Fruit fly (Drosophila melanogaster) whole organism, wandering third instar larva: ENCODE measurements around the gene Pur-alpha.

Source experiments
- CrebA ChIP-seq: fragments of 200-800 bp; sonication (Bioruptor generic); optimal IDR thresholded peaks from 2 replicates; lab custom pipeline; 2016; ENCODE audit warnings: missing biosample characterization, mild to moderate bottlenecking, missing genetic modification characterization, borderline replicate concordance
- Dfd ChIP-seq: fragments of >200 bp; optimal IDR thresholded peaks from 2 replicates; lab custom pipeline; 2017; ENCODE audit warnings: missing biosample characterization, missing genetic modification characterization
- GATAd ChIP-seq: sonication (Bioruptor generic); optimal IDR thresholded peaks from 2 replicates; lab custom pipeline; 2016; ENCODE audit warnings: missing biosample characterization, missing genetic modification characterization
- HLH106 ChIP-seq: fragments of 200-800 bp; optimal IDR thresholded peaks from 3 replicates; lab custom pipeline; 2019; ENCODE audit warnings: missing biosample characterization, mild to moderate bottlenecking, missing genetic modification characterization, moderate library complexity
- Hr83 ChIP-seq: fragments of 200-300 bp; sonication (Bioruptor generic); optimal IDR thresholded peaks from 2 replicates; lab custom pipeline; 2016; ENCODE audit warnings: missing biosample characterization, mild to moderate bottlenecking, missing genetic modification characterization, moderate library complexity; ENCODE audit not compliant: poor library complexity, severe bottlenecking
- Mio ChIP-seq: sonication (Bioruptor generic); optimal IDR thresholded peaks from 2 replicates; lab custom pipeline; 2016; ENCODE audit warnings: missing biosample characterization, missing genetic modification characterization
- Myc ChIP-seq: fragments of >200 bp; optimal IDR thresholded peaks from 2 replicates; lab custom pipeline; 2017
- br ChIP-seq: fragments of 200-800 bp; sonication (Bioruptor generic); optimal IDR thresholded peaks from 2 replicates; lab custom pipeline; 2016; ENCODE audit warnings: missing biosample characterization, missing genetic modification characterization
- fru ChIP-seq: fragments of 200-800 bp; sonication (Bioruptor generic); optimal IDR thresholded peaks from 3 replicates; lab custom pipeline; 2016; ENCODE audit warnings: missing biosample characterization, mild to moderate bottlenecking, missing genetic modification characterization
- h ChIP-seq: fragments of 200-800 bp; sonication (Bioruptor generic); optimal IDR thresholded peaks from 3 replicates; lab custom pipeline; 2016; ENCODE audit warnings: missing biosample characterization, mild to moderate bottlenecking, missing genetic modification characterization
- lola ChIP-seq: fragments of >200 bp; optimal IDR thresholded peaks from 2 replicates; lab custom pipeline; 2017; ENCODE audit warnings: missing biosample characterization, missing genetic modification characterization
- psq ChIP-seq: fragments of 200-800 bp; sonication (Bioruptor generic); optimal IDR thresholded peaks from 3 replicates; lab custom pipeline; 2017; ENCODE audit warnings: missing biosample characterization, mild to moderate bottlenecking, missing genetic modification characterization, moderate library complexity
- rgr ChIP-seq: fragments of 200-800 bp; sonication (Bioruptor generic); optimal IDR thresholded peaks from 3 replicates; lab custom pipeline; 2016; ENCODE audit warnings: missing biosample characterization, mild to moderate bottlenecking, missing genetic modification characterization
- usp ChIP-seq: fragments of >200 bp; optimal IDR thresholded peaks from 2 replicates; lab custom pipeline; 2017; ENCODE audit warnings: missing biosample characterization, missing genetic modification characterization

dm6 chr4:509853-510252, 48.0 kb upstream of the Pur-alpha start:
- TF ChIP-seq Hr83 (GFP tag; lab: Kevin White, UChicago), result no peak
- no peak for TF ChIP-seq lola
- TF ChIP-seq Dfd, result no peak
- TF ChIP-seq rgr (GFP tag; lab: Kevin White, UChicago), result no peak
- TF ChIP-seq br, result no peak
- TF ChIP-seq HLH106 (tag; lab: Kevin White, UChicago), result no peak
- TF ChIP-seq psq (GFP tag; lab: Kevin White, UChicago), result no peak
- TF ChIP-seq h (GFP tag; lab: Kevin White, UChicago), result no peak
- no peak for TF ChIP-seq fru (GFP tag; lab: Kevin White, UChicago)
- no peak for TF ChIP-seq usp
- no peak for TF ChIP-seq Myc (lab: Kevin White, UChicago)
- no peak for TF ChIP-seq GATAd (GFP tag; lab: Kevin White, UChicago)
- no peak for TF ChIP-seq Mio (GFP tag; lab: Kevin White, UChicago)
- no peak for TF ChIP-seq CrebA (GFP tag; lab: Kevin White, UChicago)
